Worm (Caenorhabditis elegans) whole organism, L3 larva: Measurements from ENCODE around the gene col-143.

ENCODE experiments used
- R02D3.7 ChIP-seq: fragments of 150-350 bp; optimal IDR thresholded peaks from 2 replicates; lab custom pipeline; 2014; ENCODE audit warnings: missing biosample characterization, missing genetic modification characterization
- ama-1 ChIP-seq: fragments of 150-350 bp; optimal IDR thresholded peaks from 2 replicates; lab custom pipeline; 2018
- ceh-16 ChIP-seq: sonication (generic microtip); optimal IDR thresholded peaks from 2 replicates; lab custom pipeline; 2017; ENCODE audit warnings: missing biosample characterization, missing genetic modification characterization
- ceh-82 ChIP-seq: fragments of 150-350 bp; optimal IDR thresholded peaks from 2 replicates; lab custom pipeline; 2014; ENCODE audit warnings: missing biosample characterization, missing genetic modification characterization
- ceh-9 ChIP-seq: sonication (generic microtip); optimal IDR thresholded peaks from 2 replicates; lab custom pipeline; 2018; ENCODE audit warnings: missing biosample characterization, missing genetic modification characterization
- daf-12 ChIP-seq: fragments of 150-350 bp; optimal IDR thresholded peaks from 2 replicates; lab custom pipeline; 2014; ENCODE audit warnings: missing biosample characterization, missing genetic modification reagents, missing genetic modification characterization
- egl-27 ChIP-seq: sonication (generic microtip); optimal IDR thresholded peaks from 4 replicates; lab custom pipeline; 2017; ENCODE audit warnings: missing biosample characterization, missing genetic modification reagents, missing genetic modification characterization
- egl-5 ChIP-seq: fragments of 150-350 bp; optimal IDR thresholded peaks from 2 replicates; lab custom pipeline; 2017; ENCODE audit warnings: missing biosample characterization, missing genetic modification reagents, missing genetic modification characterization, inconsistent platforms
- elt-2 ChIP-seq: sonication (generic microtip); optimal IDR thresholded peaks from 2 replicates; lab custom pipeline; 2016; ENCODE audit warnings: missing genetic modification reagents, mild to moderate bottlenecking, missing genetic modification characterization, missing compliant biosample characterization
- elt-3 ChIP-seq, 3 experiments: fragments of 150-350 bp in 1 of 3; sonication (generic microtip) in 2 of 3; optimal IDR thresholded peaks; 2 replicates in 2 of 3; 4 replicates in 1 of 3; lab custom pipeline; 2014 to 2017; ENCODE audit warnings: missing biosample characterization in 3 of 3, missing genetic modification characterization in 3 of 3
- eor-1 ChIP-seq, 2 experiments: fragments of 150-350 bp; optimal IDR thresholded peaks; 2 replicates each; lab custom pipeline; 2014 to 2018; ENCODE audit warnings: missing biosample characterization in 2 of 2, missing genetic modification characterization in 2 of 2
- fos-1 ChIP-seq: fragments of 150-350 bp; optimal IDR thresholded peaks from 2 replicates; lab custom pipeline; 2014; ENCODE audit warnings: missing biosample characterization, missing genetic modification characterization
- jun-1 ChIP-seq: fragments of 150-350 bp; optimal IDR thresholded peaks from 2 replicates; lab custom pipeline; 2014; ENCODE audit warnings: missing biosample characterization, missing genetic modification reagents, missing genetic modification characterization
- lsy-12 ChIP-seq: sonication (generic microtip); optimal IDR thresholded peaks from 2 replicates; lab custom pipeline; 2016; ENCODE audit warnings: mild to moderate bottlenecking, missing genetic modification characterization, missing compliant biosample characterization
- mdl-1 ChIP-seq: fragments of 150-350 bp; optimal IDR thresholded peaks from 2 replicates; lab custom pipeline; 2014; ENCODE audit warnings: missing biosample characterization, missing genetic modification characterization
- mml-1 ChIP-seq: fragments of 150-350 bp; sonication (generic microtip); optimal IDR thresholded peaks from 3 replicates; lab custom pipeline; 2014; ENCODE audit warnings: missing biosample characterization, missing genetic modification characterization
- nfya-1 ChIP-seq: sonication (generic microtip); optimal IDR thresholded peaks from 2 replicates; lab custom pipeline; 2017; ENCODE audit warnings: missing genetic modification characterization, mild to moderate bottlenecking, missing compliant biosample characterization, antibody characterized with exemption, moderate library complexity; ENCODE audit not compliant: insufficient read depth
- nhr-11 ChIP-seq: fragments of 150-350 bp; optimal IDR thresholded peaks from 2 replicates; lab custom pipeline; 2014; ENCODE audit warnings: missing biosample characterization, missing genetic modification characterization
- nhr-23 ChIP-seq: fragments of 150-350 bp; optimal IDR thresholded peaks from 2 replicates; lab custom pipeline; 2014; ENCODE audit warnings: missing biosample characterization, missing genetic modification reagents, missing genetic modification characterization
- nhr-237 ChIP-seq: fragments of 150-350 bp; optimal IDR thresholded peaks from 2 replicates; lab custom pipeline; 2014; ENCODE audit warnings: missing biosample characterization, missing genetic modification characterization
- nhr-28 ChIP-seq: fragments of 150-350 bp; optimal IDR thresholded peaks from 2 replicates; lab custom pipeline; 2014; ENCODE audit warnings: missing biosample characterization, missing genetic modification characterization
- nhr-43 ChIP-seq: sonication (generic microtip); optimal IDR thresholded peaks from 2 replicates; lab custom pipeline; 2016; ENCODE audit warnings: mild to moderate bottlenecking, missing genetic modification characterization, missing compliant biosample characterization; ENCODE audit not compliant: poor library complexity, severe bottlenecking
- nhr-67 ChIP-seq: fragments of 150-350 bp; optimal IDR thresholded peaks from 2 replicates; lab custom pipeline; 2014; ENCODE audit warnings: missing biosample characterization, missing genetic modification characterization
- nhr-76 ChIP-seq: fragments of 150-350 bp; sonication (generic microtip); optimal IDR thresholded peaks from 5 replicates; lab custom pipeline; 2014; ENCODE audit warnings: missing biosample characterization, missing genetic modification characterization
- pha-4 ChIP-seq: fragments of 150-350 bp; optimal IDR thresholded peaks from 2 replicates; lab custom pipeline; 2014; ENCODE audit warnings: missing biosample characterization, missing genetic modification reagents, missing genetic modification characterization
- pqm-1 ChIP-seq: fragments of 150-350 bp; optimal IDR thresholded peaks from 2 replicates; lab custom pipeline; 2017; ENCODE audit warnings: missing biosample characterization, missing genetic modification characterization, inconsistent platforms
- sea-2 ChIP-seq: fragments of 150-350 bp; sonication (generic microtip); optimal IDR thresholded peaks from 4 replicates; lab custom pipeline; 2014; ENCODE audit warnings: missing biosample characterization, missing genetic modification reagents, missing genetic modification characterization
- skn-1 ChIP-seq: fragments of 150-350 bp; optimal IDR thresholded peaks from 2 replicates; lab custom pipeline; 2014; ENCODE audit warnings: missing biosample characterization, missing genetic modification characterization
- snpc-4 ChIP-seq: fragments of 150-350 bp; optimal IDR thresholded peaks from 2 replicates; lab custom pipeline; 2014; ENCODE audit warnings: missing biosample characterization, missing genetic modification characterization
- tbx-2 ChIP-seq: sonication (generic microtip); optimal IDR thresholded peaks from 2 replicates; lab custom pipeline; 2016; ENCODE audit warnings: mild to moderate bottlenecking, missing genetic modification characterization, missing compliant biosample characterization
- zag-1 ChIP-seq: fragments of 150-350 bp; optimal IDR thresholded peaks from 2 replicates; lab custom pipeline; 2014; ENCODE audit warnings: missing biosample characterization, missing genetic modification characterization
- ztf-4 ChIP-seq: fragments of 150-350 bp; optimal IDR thresholded peaks from 2 replicates; lab custom pipeline; 2014; ENCODE audit warnings: missing biosample characterization, missing genetic modification characterization

col-143 gene

ce11 chrV:6839008-6839407 lies 3.6 kb downstream of the col-143 start, which contains the start of gene hpo-8:
TSS of gene hpo-8 (plus strand) at chrV:6839289.
- TF ChIP-seq jun-1 (no peak), skn-1 (tag; lab: Kevin White, UChicago) (no peak), nhr-23 (tag; lab: Kevin White, UChicago) (no peak), ztf-4 (no peak), mml-1 (tag; lab: Kevin White, UChicago) (no peak), nfya-1 (no peak), R02D3.7 (tag; lab: Kevin White, UChicago) (no peak), elt-2 (tag; lab: Kevin White, UChicago) (peak; percentile 32), nhr-43 (no peak), pqm-1 (tag; lab: Kevin White, UChicago) (peak; percentile 3)

- TF ChIP-seq daf-12 (tag; lab: Kevin White, UChicago) (no peak), egl-27 (tag; lab: Kevin White, UChicago) (no peak), egl-5 (tag; lab: Kevin White, UChicago) (no peak), ztf-4 (no peak), skn-1 (tag; lab: Kevin White, UChicago) (no peak), zag-1 (tag; lab: Kevin White, UChicago) (no peak), eor-1 (tag; optimal IDR thresholded peaks at IDR 0.05; lab: Kevin White, UChicago) (no peak), nhr-76 (tag; lab: Kevin White, UChicago) (no peak)
These were observed 7.0 kb downstream of the col-143 start, which contains the start of gene T15B7.1 for ce11 chrV:6842437-6842836. TSS of gene T15B7.1 (plus strand) at chrV:6842737.

ce11 chrV:6846507-6846906 lies 11.1 kb downstream of the col-143 start, which contains the start of gene lgc-54:
TSS of gene lgc-54 (minus strand) at chrV:6846607.
- TF ChIP-seq ceh-9: no peak
- TF ChIP-seq daf-12 (tag; lab: Kevin White, UChicago): no peak
- TF ChIP-seq fos-1 (tag; lab: Kevin White, UChicago): no peak
- TF ChIP-seq sea-2 (GFP tag; lab: Kevin White, UChicago): no peak
- TF ChIP-seq tbx-2: no peak
- TF ChIP-seq ztf-4: no peak
- TF ChIP-seq nhr-11 (tag; lab: Kevin White, UChicago): no peak
- no peak for TF ChIP-seq nhr-23 (tag; lab: Kevin White, UChicago)
- TF ChIP-seq snpc-4: no peak
- no peak for TF ChIP-seq mdl-1
- TF ChIP-seq nhr-67 (tag; lab: Kevin White, UChicago): no peak
- TF ChIP-seq, all 47 proteins: peak for 0

ce11 chrV:6854711-6855110 lies 19.3 kb downstream of the col-143 start, which contains the start of gene gpa-10:
TSS of gene gpa-10 (minus strand) at chrV:6854811.
- TF ChIP-seq ama-1 (lab: Kevin White, UChicago) (no peak), ceh-16 (tag; lab: Kevin White, UChicago) (no peak)

ce11 chrV:6870004-6870403 lies 34.6 kb downstream of the col-143 start, which contains the start of gene frpr-18:
TSS of gene frpr-18 (plus strand) at chrV:6870304.
- TF ChIP-seq elt-3 (tag; optimal IDR thresholded peaks at IDR 0.05; lab: Kevin White, UChicago) (no peak), nhr-11 (tag; lab: Kevin White, UChicago) (no peak), tbx-2 (no peak), nhr-237 (tag; lab: Kevin White, UChicago) (no peak), nhr-28 (tag; lab: Kevin White, UChicago) (no peak), ceh-9 (no peak), mdl-1 (no peak), ceh-82 (tag; lab: Kevin White, UChicago) (no peak), skn-1 (tag; lab: Kevin White, UChicago) (no peak)

ce11 chrV:6874735-6875134 lies 39.3 kb downstream of the col-143 start:
- TF ChIP-seq zag-1 (tag; lab: Kevin White, UChicago) (no peak), jun-1 (no peak), egl-27 (tag; lab: Kevin White, UChicago) (no peak), pha-4 (tag; lab: Kevin White, UChicago) (peak; percentile 35), lsy-12 (no peak)
